Worm (Caenorhabditis elegans) whole organism, young adult: ENCODE data around the gene clc-28.
A peak's percentile ranks its signal among the peaks of the same experiment; 100 is the strongest.

ENCODE experiments used
- B0336.3 ChIP-seq: fragments of 200-800 bp; sonication (Bioruptor generic); IDR thresholded peaks from 2 replicates; pipeline ENCODE4 v1.3.6; 2022; ENCODE audit warnings: missing genetic modification characterization, missing compliant biosample characterization
- C06A6.2 ChIP-seq: fragments of 200-800 bp; sonication (Bioruptor generic); conservative IDR thresholded peaks from 2 replicates; pipeline ENCODE4 v1.3.6; 2022; ENCODE audit warnings: missing genetic modification characterization, missing compliant biosample characterization
- D2030.7 ChIP-seq: fragments of 200-800 bp; sonication (Bioruptor generic); IDR thresholded peaks from 2 replicates; pipeline ENCODE4 v1.3.6; 2022; ENCODE audit warnings: missing genetic modification reagents, missing genetic modification characterization, missing compliant biosample characterization
- F33H1.4 ChIP-seq: fragments of 200-800 bp; sonication (Bioruptor generic); IDR thresholded peaks from 2 replicates; pipeline ENCODE4 v1.3.6; 2022; ENCODE audit warnings: missing genetic modification reagents, missing genetic modification characterization, missing compliant biosample characterization
- F37B4.10 ChIP-seq: fragments of 200-800 bp; sonication (Bioruptor generic); IDR thresholded peaks from 2 replicates; pipeline ENCODE4 v1.3.6; 2022; ENCODE audit warnings: missing genetic modification characterization, missing compliant biosample characterization
- F49E8.2 ChIP-seq: sonication (generic microtip); optimal IDR thresholded peaks from 3 replicates; lab custom pipeline; 2017; ENCODE audit warnings: missing genetic modification characterization, mild to moderate bottlenecking, missing compliant biosample characterization, antibody characterized with exemption, moderate library complexity; ENCODE audit not compliant: insufficient read depth
- F52B5.7 ChIP-seq: sonication (generic microtip); optimal IDR thresholded peaks from 2 replicates; lab custom pipeline; 2016; ENCODE audit warnings: mild to moderate bottlenecking, missing genetic modification characterization, missing compliant biosample characterization
- F55B11.4 ChIP-seq: sonication (generic microtip); optimal IDR thresholded peaks from 2 replicates; lab custom pipeline; 2016; ENCODE audit warnings: missing compliant biosample characterization, missing genetic modification characterization, borderline replicate concordance; ENCODE audit not compliant: insufficient read depth
- T07F8.4 ChIP-seq: sonication (generic microtip); optimal IDR thresholded peaks from 2 replicates; lab custom pipeline; 2016; ENCODE audit warnings: mild to moderate bottlenecking, missing genetic modification characterization, moderate library complexity, missing compliant biosample characterization
- Y53F4B.3 ChIP-seq: fragments of 200-800 bp; sonication (Bioruptor generic); IDR thresholded peaks from 2 replicates; pipeline ENCODE4 v1.3.6; 2022; ENCODE audit warnings: missing genetic modification reagents, missing genetic modification characterization, missing compliant biosample characterization
- Y53G8AR.9 ChIP-seq: fragments of 200-800 bp; sonication (Bioruptor generic); conservative IDR thresholded peaks from 2 replicates; pipeline ENCODE4 v1.3.6; 2022; ENCODE audit warnings: missing genetic modification reagents, missing genetic modification characterization, missing compliant biosample characterization
- Y79H2A.3 ChIP-seq: fragments of 200-800 bp; sonication (Bioruptor generic); conservative IDR thresholded peaks from 2 replicates; pipeline ENCODE4 v1.3.6; 2022; ENCODE audit warnings: missing genetic modification reagents, missing genetic modification characterization, missing compliant biosample characterization
- ZK185.1 ChIP-seq: sonication (generic microtip); optimal IDR thresholded peaks from 2 replicates; lab custom pipeline; 2016; ENCODE audit warnings: mild to moderate bottlenecking, missing genetic modification characterization, missing compliant biosample characterization; ENCODE audit not compliant: poor library complexity, severe bottlenecking
- aptf-2 ChIP-seq: fragments of 200-800 bp; sonication (Bioruptor generic); conservative IDR thresholded peaks from 2 replicates; pipeline ENCODE4 v1.3.6; 2022; ENCODE audit warnings: missing genetic modification reagents, missing genetic modification characterization, missing compliant biosample characterization
- attf-5 ChIP-seq: fragments of 200-800 bp; sonication (Bioruptor generic); optimal IDR thresholded peaks from 2 replicates; lab custom pipeline; 2018; ENCODE audit warnings: mild to moderate bottlenecking, missing genetic modification characterization, missing compliant biosample characterization
- ceh-27 ChIP-seq: fragments of 200-800 bp; sonication (Bioruptor generic); optimal IDR thresholded peaks from 2 replicates; lab custom pipeline; 2018; ENCODE audit warnings: mild to moderate bottlenecking, missing genetic modification characterization, moderate library complexity, missing compliant biosample characterization
- ceh-91 ChIP-seq: fragments of 200-800 bp; sonication (Bioruptor generic); IDR thresholded peaks from 2 replicates; pipeline ENCODE4 v1.3.6; 2022; ENCODE audit warnings: missing genetic modification reagents, missing genetic modification characterization, missing compliant biosample characterization
- dox-1 ChIP-seq: fragments of 200-800 bp; sonication (Bioruptor generic); IDR thresholded peaks from 2 replicates; pipeline ENCODE4 v1.3.6; 2022; ENCODE audit warnings: missing genetic modification reagents, missing genetic modification characterization, missing compliant biosample characterization
- dpff-1 ChIP-seq: sonication (generic microtip); optimal IDR thresholded peaks from 2 replicates; lab custom pipeline; 2017; ENCODE audit warnings: mild to moderate bottlenecking, missing genetic modification characterization, missing compliant biosample characterization
- efl-1 ChIP-seq: fragments of 150-350 bp; optimal IDR thresholded peaks from 2 replicates; lab custom pipeline; 2014; ENCODE audit warnings: missing biosample characterization, missing genetic modification reagents, missing genetic modification characterization
- egl-44 ChIP-seq: fragments of 200-800 bp; sonication (Bioruptor generic); IDR thresholded peaks from 2 replicates; pipeline ENCODE4 v1.3.6; 2022; ENCODE audit warnings: missing genetic modification reagents, missing genetic modification characterization, missing compliant biosample characterization
- egrh-3 ChIP-seq: fragments of 200-800 bp; sonication (Bioruptor generic); IDR thresholded peaks from 2 replicates; pipeline ENCODE4 v1.3.6; 2022; ENCODE audit warnings: missing genetic modification reagents, missing genetic modification characterization, missing compliant biosample characterization
- ekl-4 ChIP-seq: fragments of 200-800 bp; sonication (Bioruptor generic); IDR thresholded peaks from 2 replicates; pipeline ENCODE4 v1.3.6; 2022; ENCODE audit warnings: missing genetic modification reagents, missing genetic modification characterization, missing compliant biosample characterization
- ets-4 ChIP-seq: fragments of 200-800 bp; sonication (Bioruptor generic); optimal IDR thresholded peaks from 2 replicates; lab custom pipeline; 2018; ENCODE audit warnings: mild to moderate bottlenecking, missing genetic modification characterization, missing compliant biosample characterization
- gei-17 ChIP-seq: fragments of 200-800 bp; sonication (Bioruptor generic); optimal IDR thresholded peaks from 2 replicates; lab custom pipeline; 2018; ENCODE audit warnings: mild to moderate bottlenecking, missing genetic modification characterization, missing compliant biosample characterization
- hmg-1.2 ChIP-seq: fragments of 200-800 bp; sonication (Bioruptor generic); IDR thresholded peaks from 2 replicates; pipeline ENCODE4 v1.3.6; 2022; ENCODE audit warnings: missing genetic modification reagents, missing genetic modification characterization, missing compliant biosample characterization
- hmg-20 ChIP-seq: fragments of 200-800 bp; sonication (Bioruptor generic); IDR thresholded peaks from 2 replicates; pipeline ENCODE4 v1.3.6; 2022; ENCODE audit warnings: missing genetic modification reagents, missing genetic modification characterization, missing compliant biosample characterization
- lin-40 ChIP-seq: sonication (generic microtip); optimal IDR thresholded peaks from 2 replicates; lab custom pipeline; 2016; ENCODE audit warnings: missing genetic modification characterization, mild to moderate bottlenecking, missing compliant biosample characterization, missing genotype, missing genetic modification reagents
- lsl-1 ChIP-seq: fragments of 200-800 bp; sonication (Bioruptor generic); optimal IDR thresholded peaks from 2 replicates; lab custom pipeline; 2018; ENCODE audit warnings: mild to moderate bottlenecking, missing genetic modification characterization, moderate library complexity, missing compliant biosample characterization
- madf-3 ChIP-seq: fragments of 200-800 bp; sonication (Bioruptor generic); IDR thresholded peaks from 2 replicates; pipeline ENCODE4 v1.3.6; 2022; ENCODE audit warnings: missing genetic modification reagents, missing genetic modification characterization, missing compliant biosample characterization
- madf-6 ChIP-seq: fragments of 200-800 bp; sonication (Bioruptor generic); IDR thresholded peaks from 2 replicates; pipeline ENCODE4 v1.3.6; 2022; ENCODE audit warnings: missing genetic modification reagents, missing genetic modification characterization, missing compliant biosample characterization
- mcd-1 ChIP-seq: fragments of 200-800 bp; sonication (Bioruptor generic); IDR thresholded peaks from 2 replicates; pipeline ENCODE4 v1.3.6; 2022; ENCODE audit warnings: missing genetic modification reagents, missing genetic modification characterization, missing compliant biosample characterization
- nfyb-1 ChIP-seq: fragments of 200-800 bp; sonication (Bioruptor generic); IDR thresholded peaks from 2 replicates; pipeline ENCODE4 v1.3.6; 2022; ENCODE audit warnings: missing genetic modification reagents, missing genetic modification characterization, missing compliant biosample characterization
- rec-8 ChIP-seq, 2 experiments: sonication (generic microtip); optimal IDR thresholded peaks; 2 replicates each; lab custom pipeline; 2016; ENCODE audit warnings: mild to moderate bottlenecking in 2 of 2, missing genetic modification characterization in 2 of 2, missing genetic modification reagents in 2 of 2, missing genotype in 2 of 2, missing biosample characterization in 1 of 2, missing compliant biosample characterization in 1 of 2, moderate library complexity in 1 of 2
- snpc-1.3 ChIP-seq: sonication (generic microtip); optimal IDR thresholded peaks from 2 replicates; lab custom pipeline; 2017; ENCODE audit warnings: missing genetic modification characterization, mild to moderate bottlenecking, missing compliant biosample characterization, antibody characterized with exemption, moderate library complexity, missing genotype, missing genetic modification reagents; ENCODE audit not compliant: insufficient read depth
- tbp1 ChIP-seq: fragments of 200-800 bp; sonication (Bioruptor generic); optimal IDR thresholded peaks from 2 replicates; lab custom pipeline; 2018; ENCODE audit warnings: mild to moderate bottlenecking, missing genetic modification characterization, missing compliant biosample characterization
- tlf-1 ChIP-seq: fragments of 200-800 bp; sonication (Bioruptor generic); optimal IDR thresholded peaks from 2 replicates; lab custom pipeline; 2018; ENCODE audit warnings: mild to moderate bottlenecking, missing genetic modification characterization, missing compliant biosample characterization
- zfh-2 ChIP-seq: fragments of 200-800 bp; sonication (Bioruptor generic); conservative IDR thresholded peaks from 2 replicates; pipeline ENCODE4 v1.3.6; 2022; ENCODE audit warnings: missing genetic modification reagents, missing genetic modification characterization, missing compliant biosample characterization
- zim-3 ChIP-seq: sonication (generic microtip); optimal IDR thresholded peaks from 2 replicates; lab custom pipeline; 2017; ENCODE audit warnings: mild to moderate bottlenecking, missing genetic modification characterization, moderate library complexity, missing compliant biosample characterization
- ztf-22 ChIP-seq: fragments of 200-800 bp; sonication (Bioruptor generic); optimal IDR thresholded peaks from 2 replicates; lab custom pipeline; 2018; ENCODE audit warnings: mild to moderate bottlenecking, missing genetic modification characterization, moderate library complexity, missing compliant biosample characterization
- ztf-25 ChIP-seq: fragments of 200-800 bp; sonication (Bioruptor generic); IDR thresholded peaks from 2 replicates; pipeline ENCODE4 v1.3.6; 2022; ENCODE audit warnings: missing genetic modification reagents, missing genetic modification characterization, missing compliant biosample characterization

The clc-28 gene

DNA sequence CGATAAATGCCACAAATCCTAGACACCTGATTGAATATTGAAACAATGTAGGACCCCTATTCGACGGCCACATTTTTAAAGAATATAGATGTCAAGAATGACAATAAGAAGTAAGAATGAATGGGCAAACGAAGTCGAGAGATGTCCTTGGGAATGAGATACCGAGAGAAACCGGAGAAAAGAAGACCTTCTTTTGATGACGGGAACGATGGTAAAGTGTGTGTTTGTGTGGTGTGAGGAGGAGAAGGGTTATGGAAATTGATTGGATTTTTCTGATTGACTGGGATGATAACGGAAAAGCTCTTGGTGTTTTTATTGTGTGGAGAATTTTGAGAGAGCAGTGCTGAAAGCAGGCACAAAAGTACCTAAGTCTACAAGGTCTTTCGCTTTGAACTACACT, 29.3 kb upstream of the clc-28 start, which contains the start of gene R05D3.9:
Gene R05D3.9, minus strand, starts transcription at position 101 of the 400 bp plus-strand sequence.
- TF ChIP-seq ets-4 (GFP tag; lab: Kevin White, UChicago) = no peak
- no peak for TF ChIP-seq lin-40 (tag; lab: Kevin White, UChicago)
- no peak for TF ChIP-seq egrh-3
- no peak for TF ChIP-seq ceh-91 (GFP tag; lab: Robert Waterston, UW)
- TF ChIP-seq dpff-1 = no peak
- no peak for TF ChIP-seq madf-3 (GFP tag; lab: Robert Waterston, UW)
- TF ChIP-seq Y53F4B.3 (GFP tag; lab: Robert Waterston, UW) = no peak
- no peak for TF ChIP-seq F55B11.4 (tag; lab: Kevin White, UChicago)
- TF ChIP-seq ztf-25 (GFP tag; lab: Robert Waterston, UW) = no peak
- TF ChIP-seq ztf-22 (GFP tag; lab: Kevin White, UChicago) = no peak
- no peak for TF ChIP-seq dox-1 (GFP tag; lab: Robert Waterston, UW)
- TF ChIP-seq zfh-2 = no peak
- TF ChIP-seq hmg-20 = no peak
- TF ChIP-seq efl-1 = no peak
- no peak for TF ChIP-seq gei-17 (GFP tag; lab: Kevin White, UChicago)
- no peak for TF ChIP-seq F52B5.7
- no peak for TF ChIP-seq Y53G8AR.9 (GFP tag; lab: Robert Waterston, UW)
- TF ChIP-seq, all 124 proteins: peak for 0

DNA sequence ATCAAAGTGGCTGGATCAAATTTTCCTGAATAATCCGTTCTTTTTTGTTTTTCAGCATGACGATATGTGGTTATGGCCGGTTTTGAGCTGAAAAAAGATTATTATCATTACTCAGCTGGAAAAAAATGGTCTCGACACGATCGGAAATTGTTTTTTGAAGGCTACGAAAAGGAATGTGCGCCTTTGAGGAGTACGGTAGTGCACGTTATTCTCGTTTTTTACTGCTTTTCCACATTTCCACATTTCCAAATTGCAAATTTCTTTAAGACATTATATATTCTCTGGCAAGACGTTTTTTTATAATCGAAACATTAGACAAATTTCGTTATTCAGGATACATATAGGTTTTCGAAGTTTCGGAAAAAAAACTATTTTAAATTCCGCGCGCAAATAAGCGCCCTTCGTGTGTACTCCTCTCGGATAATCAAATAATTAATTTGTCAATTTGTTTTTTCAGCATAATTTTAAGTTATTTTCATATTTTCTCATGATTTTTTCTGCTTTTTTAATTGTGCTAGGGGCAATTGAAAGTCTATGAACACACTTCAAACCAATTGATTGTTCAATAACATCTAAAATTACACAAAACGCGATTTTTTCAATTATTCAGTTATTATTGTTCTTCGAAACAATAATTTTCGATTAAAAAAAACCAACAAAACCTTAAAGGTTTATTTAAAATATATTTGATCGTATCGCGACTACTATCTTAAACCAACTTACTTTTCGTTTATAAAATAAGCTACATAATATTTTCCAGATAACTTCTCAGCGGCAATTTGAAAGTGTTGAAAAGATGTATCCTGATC, 24.2 kb upstream of the clc-28 start, which contains the start of gene R05D3.3:
Gene R05D3.3, plus strand, starts transcription at position 759 of the 809 bp plus-strand sequence.
- TF ChIP-seq efl-1 (peak; percentile 1), madf-6 (peak; percentile 44), F33H1.4 (peak; percentile 55; the same call in 1 of the 2 replicates), ceh-91 (GFP tag; lab: Robert Waterston, UW) (peak; percentile 84), lsl-1 (GFP tag; lab: Kevin White, UChicago) (peak; percentile 74), snpc-1.3 (tag; lab: Kevin White, UChicago) (no peak), zim-3 (no peak), F37B4.10 (GFP tag; lab: Robert Waterston, UW) (no peak)

DNA sequence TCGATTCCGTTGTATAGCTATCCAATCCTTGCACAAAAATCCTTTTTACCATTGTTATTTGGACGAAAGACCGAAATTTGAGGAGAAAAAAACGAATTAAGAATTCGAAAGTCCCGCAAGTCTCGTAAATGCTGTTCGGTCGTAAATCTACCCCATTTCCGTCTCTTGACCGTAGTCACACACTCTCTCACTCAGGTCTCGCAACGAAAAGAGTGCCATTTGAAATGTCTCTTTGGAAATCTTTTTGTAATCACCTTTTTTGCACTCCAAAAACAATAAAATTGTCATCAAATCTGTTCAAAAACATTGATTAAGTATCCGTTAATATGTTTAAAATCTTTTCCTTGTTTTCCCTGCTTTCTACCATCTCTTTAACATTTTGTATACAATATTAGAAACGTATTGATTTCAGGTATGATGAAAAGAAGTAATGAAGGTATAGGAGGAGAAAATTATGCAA, 19.0 kb upstream of the clc-28 start, which contains the start of the genes R05D3.8 and rfp-1:
Gene R05D3.8, minus strand, starts transcription at position 115 of the 460 bp plus-strand sequence.
Gene rfp-1, plus strand, starts transcription at position 410 of the 460 bp plus-strand sequence.
- peak; percentile 50; the same call in 1 of the 2 replicates for TF ChIP-seq mcd-1 (GFP tag; lab: Robert Waterston, UW)
- peak; percentile 12 for TF ChIP-seq tlf-1 (GFP tag; lab: Kevin White, UChicago)
- TF ChIP-seq F49E8.2 (tag; lab: Kevin White, UChicago) = peak; percentile 29
- peak; percentile 67; the same call in 1 of the 2 replicates for TF ChIP-seq nfyb-1
- peak; percentile 87 for TF ChIP-seq madf-6
- TF ChIP-seq snpc-1.3 (tag; lab: Kevin White, UChicago) = peak; percentile 58
- no peak for TF ChIP-seq T07F8.4 (tag; lab: Kevin White, UChicago)
- TF ChIP-seq F33H1.4 = peak; percentile 95
- TF ChIP-seq Y79H2A.3 (GFP tag; lab: Robert Waterston, UW) = 0 out of 2 replicates have a peak, but pooled peaks have one; percentile 50
- peak; percentile 3 for TF ChIP-seq ZK185.1
- TF ChIP-seq D2030.7 = peak; percentile 61; the same call in 1 of the 2 replicates
- TF ChIP-seq rec-8 (tag; optimal IDR thresholded peaks at IDR 0.05; lab: Kevin White, UChicago) = no peak
- TF ChIP-seq ceh-91 (GFP tag; lab: Robert Waterston, UW) = peak; percentile 72
- TF ChIP-seq aptf-2 = no peak
- TF ChIP-seq F37B4.10 (GFP tag; lab: Robert Waterston, UW) = 0 out of 2 replicates have a peak, but pooled peaks have one; percentile 61
- no peak for TF ChIP-seq C06A6.2 (GFP tag; lab: Robert Waterston, UW)
- TF ChIP-seq ceh-27 = peak; percentile 77
- TF ChIP-seq ekl-4 (GFP tag; lab: Robert Waterston, UW) = peak; percentile 49; the same call in 1 of the 2 replicates
- 0 out of 2 replicates have a peak, but pooled peaks have one; percentile 16 for TF ChIP-seq madf-3 (GFP tag; lab: Robert Waterston, UW)
- TF ChIP-seq egl-44 (GFP tag; lab: Robert Waterston, UW) = no peak
- TF ChIP-seq B0336.3 = 0 out of 2 replicates have a peak, but pooled peaks have one; percentile 32
- peak; percentile 71 for TF ChIP-seq attf-5 (GFP tag; lab: Kevin White, UChicago)
- peak; percentile 53; the same call in 1 of the 2 replicates for TF ChIP-seq hmg-1.2 (GFP tag; lab: Robert Waterston, UW)
- TF ChIP-seq tbp1 (GFP tag; lab: Kevin White, UChicago) = peak; percentile 52
